Fruit fly (Drosophila melanogaster) whole organism, prepupa: ENCODE data around the gene Naa30A.

Experiments
- CG7368 ChIP-seq: fragments of 200-800 bp; sonication (Bioruptor generic); optimal IDR thresholded peaks from 3 replicates; lab custom pipeline; 2016; ENCODE audit warnings: missing biosample characterization, missing genetic modification characterization
- Gug ChIP-seq: fragments of 200-800 bp; sonication (Bioruptor generic); IDR thresholded peaks from 2 replicates; pipeline ENCODE4 v1.3.6; 2022; ENCODE audit warnings: missing biosample characterization, missing genetic modification characterization
- Sox14 ChIP-seq: fragments of 200-800 bp; sonication (Bioruptor generic); optimal IDR thresholded peaks from 3 replicates; lab custom pipeline; 2016; ENCODE audit warnings: missing biosample characterization, missing genetic modification characterization
- topi ChIP-seq: fragments of 200-800 bp; sonication (Bioruptor generic); optimal IDR thresholded peaks from 3 replicates; lab custom pipeline; 2016; ENCODE audit warnings: missing biosample characterization, missing genetic modification characterization
- vri ChIP-seq: fragments of 200-800 bp; sonication (Bioruptor generic); optimal IDR thresholded peaks from 3 replicates; lab custom pipeline; 2016; ENCODE audit warnings: missing biosample characterization, mild to moderate bottlenecking, missing genetic modification characterization

DNA sequence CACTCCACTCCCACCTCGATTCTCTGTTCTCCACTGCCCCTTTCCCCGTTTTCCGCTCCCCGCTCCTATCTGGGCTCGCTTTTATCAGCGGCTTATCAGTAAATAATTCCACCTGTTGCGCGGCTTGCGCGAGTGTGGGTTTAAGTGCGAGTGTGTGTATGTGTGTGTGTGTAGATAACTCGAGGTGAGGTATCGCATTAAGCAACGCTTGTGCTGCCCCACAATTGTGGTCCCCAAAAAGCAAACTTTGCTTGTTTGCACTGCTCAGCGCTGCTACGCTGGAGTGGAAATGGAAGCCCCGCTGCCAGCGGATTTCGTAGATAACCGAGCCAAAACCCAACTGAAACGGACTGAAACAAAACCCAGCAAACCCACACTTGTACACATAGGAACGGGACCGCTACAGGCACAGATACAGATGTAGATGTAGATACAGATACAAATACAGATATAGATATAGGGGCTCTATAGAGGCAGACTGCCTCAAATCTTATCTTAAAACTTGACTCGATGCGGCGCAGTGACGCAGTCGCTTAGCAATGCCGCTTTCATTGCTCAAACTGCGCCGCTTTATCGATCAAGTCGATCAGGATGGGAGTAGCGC is 45.3 kb downstream of the Naa30A start:
- TF ChIP-seq topi (GFP tag; lab: Kevin White, UChicago) (no peak), Gug (no peak), CG7368 (no peak), vri (GFP tag; lab: Kevin White, UChicago) (peak; percentile 19), Sox14 (GFP tag; lab: Kevin White, UChicago) (no peak)
